Fruit fly (Drosophila melanogaster) whole organism, prepupa: ENCODE results near the gene Scgalpha.

Source experiments
- Blimp-1 ChIP-seq: fragments of 200-800 bp; sonication (Bioruptor generic); optimal IDR thresholded peaks from 3 replicates; lab custom pipeline; 2017; ENCODE audit warnings: missing biosample characterization, missing genetic modification characterization, mild to moderate bottlenecking, moderate library complexity, missing genetic modification reagents
- CG10631 ChIP-seq: fragments of 200-800 bp; sonication (Bioruptor generic); optimal IDR thresholded peaks from 2 replicates; lab custom pipeline; 2016; ENCODE audit warnings: missing biosample characterization, missing genetic modification characterization
- CG10669 ChIP-seq: fragments of 200-800 bp; sonication (Bioruptor generic); optimal IDR thresholded peaks from 3 replicates; lab custom pipeline; 2018; ENCODE audit warnings: missing biosample characterization, mild to moderate bottlenecking, missing genetic modification characterization, moderate library complexity
- CG11762 ChIP-seq: fragments of 200-800 bp; sonication (Bioruptor generic); optimal IDR thresholded peaks from 3 replicates; lab custom pipeline; 2016; ENCODE audit warnings: missing biosample characterization, missing genetic modification characterization; ENCODE audit not compliant: insufficient read depth
- CG11902 ChIP-seq: fragments of 200-800 bp; sonication (Bioruptor generic); optimal IDR thresholded peaks from 3 replicates; lab custom pipeline; 2016; ENCODE audit warnings: missing biosample characterization, missing genetic modification characterization
- CG3032 ChIP-seq: fragments of 200-800 bp; optimal IDR thresholded peaks from 2 replicates; lab custom pipeline; 2019; ENCODE audit warnings: missing biosample characterization, mild to moderate bottlenecking, missing genetic modification characterization, moderate library complexity
- CG32006 ChIP-seq: fragments of 200-800 bp; sonication (Bioruptor generic); optimal IDR thresholded peaks from 3 replicates; lab custom pipeline; 2017; ENCODE audit warnings: missing biosample characterization, mild to moderate bottlenecking, missing genetic modification characterization
- CG3919 ChIP-seq: fragments of 200-800 bp; sonication (Bioruptor generic); optimal IDR thresholded peaks from 3 replicates; lab custom pipeline; 2016; ENCODE audit warnings: missing biosample characterization, missing genetic modification characterization
- CG4318 ChIP-seq: fragments of 200-800 bp; sonication (Bioruptor generic); optimal IDR thresholded peaks from 3 replicates; lab custom pipeline; 2017; ENCODE audit warnings: missing biosample characterization, mild to moderate bottlenecking, missing genetic modification characterization
- CG6163 ChIP-seq: fragments of 200-800 bp; sonication (Bioruptor generic); IDR thresholded peaks from 3 replicates; pipeline ENCODE4 v1.3.6; 2022; ENCODE audit warnings: missing biosample characterization, missing genetic modification characterization
- CG6792 ChIP-seq: fragments of 200-800 bp; sonication (Bioruptor generic); optimal IDR thresholded peaks from 3 replicates; lab custom pipeline; 2016; ENCODE audit warnings: missing biosample characterization, missing genetic modification characterization
- CG6808 ChIP-seq: fragments of 200-800 bp; sonication (Bioruptor generic); optimal IDR thresholded peaks from 3 replicates; lab custom pipeline; 2017; ENCODE audit warnings: missing biosample characterization, missing genetic modification characterization, mild to moderate bottlenecking, moderate library complexity, missing genetic modification reagents
- CG6854 ChIP-seq: fragments of 200-800 bp; sonication (Bioruptor generic); optimal IDR thresholded peaks from 2 replicates; lab custom pipeline; 2017; ENCODE audit warnings: missing biosample characterization, mild to moderate bottlenecking, missing genetic modification characterization
- CG7368 ChIP-seq: fragments of 200-800 bp; sonication (Bioruptor generic); optimal IDR thresholded peaks from 3 replicates; lab custom pipeline; 2016; ENCODE audit warnings: missing biosample characterization, missing genetic modification characterization
- CG8119 ChIP-seq: fragments of 200-800 bp; sonication (Bioruptor generic); IDR thresholded peaks from 3 replicates; pipeline ENCODE4 v1.3.6; 2022; ENCODE audit warnings: missing biosample characterization, missing genetic modification characterization
- CG8319 ChIP-seq: fragments of 200-800 bp; sonication (Bioruptor generic); optimal IDR thresholded peaks from 3 replicates; lab custom pipeline; 2016; ENCODE audit warnings: missing biosample characterization, missing genetic modification characterization
- CG9139 ChIP-seq: fragments of 200-800 bp; sonication (Bioruptor generic); optimal IDR thresholded peaks from 3 replicates; lab custom pipeline; 2017; ENCODE audit warnings: missing biosample characterization, mild to moderate bottlenecking, missing genetic modification characterization
- Eip75B ChIP-seq: fragments of 200-800 bp; sonication (Bioruptor generic); optimal IDR thresholded peaks from 3 replicates; lab custom pipeline; 2016; ENCODE audit warnings: missing biosample characterization, missing genetic modification characterization
- Eip78C ChIP-seq: fragments of 200-800 bp; sonication (Bioruptor generic); peaks from one replicate; lab custom pipeline; 2016; ENCODE audit warnings: missing biosample characterization, missing genetic modification characterization
- Eip93F ChIP-seq: fragments of 200-800 bp; sonication (Bioruptor generic); optimal IDR thresholded peaks from 2 replicates; lab custom pipeline; 2016; ENCODE audit warnings: missing biosample characterization, mild to moderate bottlenecking, missing genetic modification characterization
- Ets96B ChIP-seq: fragments of 200-800 bp; optimal IDR thresholded peaks from 2 replicates; lab custom pipeline; 2019; ENCODE audit warnings: missing biosample characterization, mild to moderate bottlenecking, missing genetic modification characterization, moderate library complexity
- Hr38 ChIP-seq: sonication (Bioruptor generic); optimal IDR thresholded peaks from 2 replicates; lab custom pipeline; 2016; ENCODE audit warnings: missing biosample characterization, missing genetic modification characterization
- Hr39 ChIP-seq: fragments of 200-800 bp; sonication (Bioruptor generic); optimal IDR thresholded peaks from 2 replicates; lab custom pipeline; 2016; ENCODE audit warnings: missing biosample characterization, missing genetic modification characterization
- Lpt ChIP-seq: fragments of 200-800 bp; sonication (Bioruptor generic); optimal IDR thresholded peaks from 3 replicates; lab custom pipeline; 2016; ENCODE audit warnings: missing biosample characterization, missing genetic modification characterization
- Sox102F ChIP-seq: fragments of 200-800 bp; sonication (Bioruptor generic); optimal IDR thresholded peaks from 2 replicates; lab custom pipeline; 2016; ENCODE audit warnings: missing biosample characterization, mild to moderate bottlenecking, missing genetic modification characterization
- Sox15 ChIP-seq: fragments of 200-800 bp; sonication (Bioruptor generic); optimal IDR thresholded peaks from 3 replicates; lab custom pipeline; 2016; ENCODE audit warnings: missing biosample characterization, missing genetic modification characterization
- achi ChIP-seq: fragments of 200-800 bp; sonication (Bioruptor generic); optimal IDR thresholded peaks from 3 replicates; lab custom pipeline; 2016; ENCODE audit warnings: missing biosample characterization, missing genetic modification characterization
- acj6 ChIP-seq: fragments of 200-800 bp; sonication (Bioruptor generic); optimal IDR thresholded peaks from 3 replicates; lab custom pipeline; 2016; ENCODE audit warnings: missing biosample characterization, missing genetic modification characterization
- cyc ChIP-seq: fragments of 200-800 bp; sonication (Bioruptor generic); optimal IDR thresholded peaks from 3 replicates; lab custom pipeline; 2016; ENCODE audit warnings: missing biosample characterization, missing genetic modification characterization
- dac ChIP-seq: fragments of 200-800 bp; sonication (Bioruptor generic); optimal IDR thresholded peaks from 2 replicates; lab custom pipeline; 2017; ENCODE audit warnings: missing biosample characterization, mild to moderate bottlenecking, missing genetic modification characterization
- dsx ChIP-seq: fragments of 200-800 bp; optimal IDR thresholded peaks from 3 replicates; lab custom pipeline; 2019; ENCODE audit warnings: missing biosample characterization, mild to moderate bottlenecking, missing genetic modification characterization, moderate library complexity; ENCODE audit not compliant: poor library complexity, severe bottlenecking
- eg ChIP-seq: fragments of 200-800 bp; sonication (Bioruptor generic); IDR thresholded peaks from 3 replicates; pipeline ENCODE4 v1.3.6; 2022; ENCODE audit warnings: missing biosample characterization, missing genetic modification characterization
- esn ChIP-seq: fragments of 200-800 bp; sonication (Bioruptor generic); optimal IDR thresholded peaks from 2 replicates; lab custom pipeline; 2016; ENCODE audit warnings: missing biosample characterization, mild to moderate bottlenecking, missing genetic modification characterization, moderate library complexity
- fd85E ChIP-seq: fragments of 200-800 bp; sonication (Bioruptor generic); optimal IDR thresholded peaks from 3 replicates; lab custom pipeline; 2016; ENCODE audit warnings: missing biosample characterization, missing genetic modification characterization
- fkh ChIP-seq: fragments of 200-800 bp; sonication (Bioruptor generic); optimal IDR thresholded peaks from 3 replicates; lab custom pipeline; 2017; ENCODE audit warnings: missing biosample characterization, mild to moderate bottlenecking, missing genetic modification characterization, moderate library complexity
- lz ChIP-seq: fragments of 200-800 bp; sonication (Bioruptor generic); optimal IDR thresholded peaks from 3 replicates; lab custom pipeline; 2016; ENCODE audit warnings: missing biosample characterization, missing genetic modification characterization
- salr ChIP-seq, 2 experiments: fragments of 200-800 bp; sonication (Bioruptor generic); optimal IDR thresholded peaks; 3 replicates each; lab custom pipeline; 2016 to 2018; ENCODE audit warnings: missing biosample characterization in 2 of 2, missing genetic modification characterization in 2 of 2, mild to moderate bottlenecking in 1 of 2
- ss ChIP-seq, 2 experiments: fragments of 200-800 bp; sonication (Bioruptor generic); optimal IDR thresholded peaks; 2 replicates in 1 of 2; 3 replicates in 1 of 2; lab custom pipeline; 2017 to 2018; ENCODE audit warnings: mild to moderate bottlenecking in 2 of 2, missing biosample characterization in 2 of 2, missing genetic modification characterization in 2 of 2, moderate library complexity in 1 of 2
- topi ChIP-seq: fragments of 200-800 bp; sonication (Bioruptor generic); optimal IDR thresholded peaks from 3 replicates; lab custom pipeline; 2016; ENCODE audit warnings: missing biosample characterization, missing genetic modification characterization
- vri ChIP-seq: fragments of 200-800 bp; sonication (Bioruptor generic); optimal IDR thresholded peaks from 3 replicates; lab custom pipeline; 2016; ENCODE audit warnings: missing biosample characterization, mild to moderate bottlenecking, missing genetic modification characterization

Gene Scgalpha

dm6 chr2L:8311091-8311490 is 7.9 kb downstream of the Scgalpha start, which contains the start of the genes CG7810 and CG7806 (continued):
- TF ChIP-seq CG11762 (GFP tag; lab: Kevin White, UChicago) (peak; percentile 82), salr (GFP tag; optimal IDR thresholded peaks at IDR 0.05; lab: Kevin White, UChicago) (peak in 1 of 2 experiments; percentile 54), cyc (peak; percentile 84), dsx (GFP tag; lab: Kevin White, UChicago) (peak; percentile 85), esn (GFP tag; lab: Kevin White, UChicago) (peak; percentile 95), fd85E (no peak), CG3919 (GFP tag; lab: Kevin White, UChicago) (no peak), CG6163 (GFP tag; lab: Robert Waterston, UW) (peak; percentile 96), Sox15 (peak; percentile 69), CG6792 (GFP tag; lab: Kevin White, UChicago) (peak; percentile 90), Blimp-1 (GFP tag; lab: Kevin White, UChicago) (peak; percentile 55), CG3032 (peak; percentile 82), CG6808 (GFP tag; lab: Kevin White, UChicago) (no peak), CG7368 (GFP tag; lab: Kevin White, UChicago) (no peak), dac (no peak), Hr39 (GFP tag; lab: Kevin White, UChicago) (peak; percentile 91), Sox102F (no peak), Eip78C (GFP tag; lab: Kevin White, UChicago) (peak; percentile 97), vri (GFP tag; lab: Kevin White, UChicago) (no peak)

DNA sequence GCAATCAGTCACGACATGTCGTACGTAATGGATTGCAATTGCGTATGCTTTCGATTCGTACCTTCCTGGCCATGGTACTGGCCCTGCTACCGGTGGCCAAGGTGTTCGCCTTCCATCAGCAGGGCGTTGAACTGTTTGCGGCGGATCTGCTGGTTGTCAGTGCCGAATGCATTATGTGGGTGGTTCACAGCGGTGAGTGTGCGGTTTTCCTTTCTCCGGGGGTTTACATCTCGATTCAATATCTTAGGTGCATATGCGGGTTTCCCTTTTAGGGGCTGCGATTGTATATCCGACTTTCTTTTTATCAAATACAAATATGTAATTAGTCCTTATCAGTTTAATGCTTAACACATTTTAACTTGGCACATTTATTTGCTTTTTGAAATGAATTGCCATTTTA is 8.5 kb downstream of the Scgalpha start:
- no peak for TF ChIP-seq CG8319 (GFP tag; lab: Kevin White, UChicago)
- TF ChIP-seq CG11762 (GFP tag; lab: Kevin White, UChicago) = no peak
- TF ChIP-seq Lpt (GFP tag; lab: Kevin White, UChicago) = no peak
- no peak for TF ChIP-seq CG11902 (GFP tag; lab: Kevin White, UChicago)
- no peak for TF ChIP-seq Ets96B (tag; lab: Kevin White, UChicago)

- no peak for TF ChIP-seq CG11902 (GFP tag; lab: Kevin White, UChicago)
- no peak for TF ChIP-seq vri (GFP tag; lab: Kevin White, UChicago)
- peak; percentile 64 for TF ChIP-seq esn (GFP tag; lab: Kevin White, UChicago)
- TF ChIP-seq CG11762 (GFP tag; lab: Kevin White, UChicago) = peak; percentile 21
- TF ChIP-seq acj6 (GFP tag; lab: Kevin White, UChicago) = peak; percentile 40
- TF ChIP-seq Eip75B (GFP tag; lab: Kevin White, UChicago) = no peak
- peak; percentile 65 for TF ChIP-seq topi (GFP tag; lab: Kevin White, UChicago)
- TF ChIP-seq fd85E = no peak
- TF ChIP-seq CG8319 (GFP tag; lab: Kevin White, UChicago) = peak; percentile 30
- peak; percentile 6 for TF ChIP-seq CG9139 (GFP tag; lab: Kevin White, UChicago)
- peak; percentile 58 for TF ChIP-seq cyc
- peak; percentile 57 for TF ChIP-seq CG6854 (GFP tag; lab: Kevin White, UChicago)
- no peak for TF ChIP-seq Eip93F (GFP tag; lab: Kevin White, UChicago)
- TF ChIP-seq achi (GFP tag; lab: Kevin White, UChicago) = peak; percentile 32
- TF ChIP-seq CG3032 = peak; percentile 2
- no peak for TF ChIP-seq ss (GFP tag; optimal IDR thresholded peaks at IDR 0.05; lab: Kevin White, UChicago)
- no peak for TF ChIP-seq CG32006
- TF ChIP-seq dsx (GFP tag; lab: Kevin White, UChicago) = peak; percentile 85
- TF ChIP-seq CG8119 (GFP tag; lab: Robert Waterston, UW) = no peak
- TF ChIP-seq CG7368 (GFP tag; lab: Kevin White, UChicago) = no peak
- TF ChIP-seq Eip78C (GFP tag; lab: Kevin White, UChicago) = peak; percentile 81
- TF ChIP-seq fkh (GFP tag; lab: Kevin White, UChicago) = peak; percentile 41
- peak; percentile 47 for TF ChIP-seq lz (GFP tag; lab: Kevin White, UChicago)
- TF ChIP-seq CG6163 (GFP tag; lab: Robert Waterston, UW) = no peak
- TF ChIP-seq CG3919 (GFP tag; lab: Kevin White, UChicago) = peak; percentile 69
- TF ChIP-seq CG10669 (GFP tag; lab: Kevin White, UChicago) = peak; percentile 51
- TF ChIP-seq Lpt (GFP tag; lab: Kevin White, UChicago) = no peak
- peak in 1 of 2 experiments; percentile 32 for TF ChIP-seq salr (GFP tag; optimal IDR thresholded peaks at IDR 0.05; lab: Kevin White, UChicago)
- TF ChIP-seq eg = peak; percentile 53; the same call in 2 of the 3 replicates
- no peak for TF ChIP-seq dac
- TF ChIP-seq Blimp-1 (GFP tag; lab: Kevin White, UChicago) = peak; percentile 22
- no peak for TF ChIP-seq CG4318 (GFP tag; lab: Kevin White, UChicago)
- no peak for TF ChIP-seq Hr38 (GFP tag; lab: Kevin White, UChicago)
- TF ChIP-seq CG10631 = peak; percentile 3
- TF ChIP-seq, all 60 proteins: peak for 20
Measured at dm6 chr2L:8319858-8320525, 16.8 kb downstream of the Scgalpha start, which contains the start of the genes mtsh and strat. Gene mtsh, minus strand, starts transcription at chr2L:8319908. Gene strat, plus strand, starts transcription at chr2L:8320328.
